Worm (Caenorhabditis elegans) whole organism, L3 larva: ENCODE results near the gene ugt-58.

Experiments used
- egl-27 ChIP-seq: sonication (generic microtip); optimal IDR thresholded peaks from 4 replicates; lab custom pipeline; 2017; ENCODE audit warnings: missing biosample characterization, missing genetic modification reagents, missing genetic modification characterization
- nhr-11 ChIP-seq: fragments of 150-350 bp; optimal IDR thresholded peaks from 2 replicates; lab custom pipeline; 2014; ENCODE audit warnings: missing biosample characterization, missing genetic modification characterization
- nhr-28 ChIP-seq: fragments of 150-350 bp; optimal IDR thresholded peaks from 2 replicates; lab custom pipeline; 2014; ENCODE audit warnings: missing biosample characterization, missing genetic modification characterization
- nhr-67 ChIP-seq: fragments of 150-350 bp; optimal IDR thresholded peaks from 2 replicates; lab custom pipeline; 2014; ENCODE audit warnings: missing biosample characterization, missing genetic modification characterization
- nhr-76 ChIP-seq: fragments of 150-350 bp; sonication (generic microtip); optimal IDR thresholded peaks from 5 replicates; lab custom pipeline; 2014; ENCODE audit warnings: missing biosample characterization, missing genetic modification characterization

DNA sequence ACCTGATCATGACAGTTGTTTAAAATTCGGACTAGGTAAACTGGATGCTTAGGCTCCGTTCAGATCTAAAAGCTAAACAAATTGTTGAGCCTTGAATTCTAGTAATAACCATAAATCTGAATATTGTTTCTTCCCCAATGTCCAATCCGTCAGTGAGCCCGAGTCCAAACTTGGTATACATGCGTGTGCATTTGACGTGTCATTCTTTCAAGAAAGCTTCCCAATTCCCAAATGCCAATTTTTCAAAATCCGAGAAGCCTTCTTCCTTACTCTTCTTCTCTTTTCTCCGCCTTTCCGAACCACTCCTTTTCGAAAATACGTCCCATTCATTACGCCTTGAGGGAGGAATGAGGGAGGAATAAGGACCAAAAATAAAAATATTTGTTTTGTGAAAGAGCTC lies 9.9 kb downstream of the ugt-58 start:
- TF ChIP-seq nhr-76 (tag; lab: Kevin White, UChicago) (no peak), nhr-28 (tag; lab: Kevin White, UChicago) (no peak), nhr-11 (tag; lab: Kevin White, UChicago) (no peak), nhr-67 (tag; lab: Kevin White, UChicago) (no peak), egl-27 (tag; lab: Kevin White, UChicago) (no peak)
